Fruit fly (Drosophila melanogaster): ENCODE measurements around the gene CG14115.

CG14115 gene

dm6 chr3L:13022854-13023560 lies 38.2 kb downstream of the CG14115 start, which contains the start of gene RpS12 (continued):
- TF ChIP-seq chn (GFP tag; optimal IDR thresholded peaks at IDR 0.05) (peak; percentile 70), bsh (GFP tag; optimal IDR thresholded peaks at IDR 0.05) (peak; percentile 43 to 54), CG3065 (GFP tag; optimal IDR thresholded peaks at IDR 0.05) (no peak), mld (GFP tag; IDR thresholded peaks at IDR 0.05; ENCODE audit: partially characterized antibody) (peak; percentile 70; the same call in 2 of the 3 replicates), CG17612 (GFP tag; IDR thresholded peaks at IDR 0.05) (no peak), CG17328 (GFP tag; IDR thresholded peaks at IDR 0.05) (peak; percentile 83), stc (GFP tag; IDR thresholded peaks at IDR 0.05) (peak; percentile 42; the same call in 1 of the 2 replicates), CG7786 (GFP tag; optimal IDR thresholded peaks at IDR 0.05) (peak; percentile 72), Oaz (GFP tag; IDR thresholded peaks at IDR 0.05) (peak; percentile 72), dysf (GFP tag; IDR thresholded peaks at IDR 0.05) (peak; percentile 69), CG18619 (GFP tag; optimal IDR thresholded peaks at IDR 0.05) (peak; percentile 87), CG11696 (GFP tag; IDR thresholded peaks at IDR 0.05) (no peak), Med (GFP tag) (peak; percentile 98), CG2875 (GFP tag; optimal IDR thresholded peaks at IDR 0.05) (peak; percentile 66), CG6272 (GFP tag; IDR thresholded peaks at IDR 0.05) (peak; percentile 71), CG11560 (tag; IDR thresholded peaks at IDR 0.05) (no peak), crol (GFP tag; IDR thresholded peaks at IDR 0.05) (no peak), Ets65A (GFP tag) (peak; percentile 99), CG10979 (tag; optimal IDR thresholded peaks at IDR 0.05) (peak; percentile 50), lov (optimal IDR thresholded peaks at IDR 0.05) (no peak), lov (GFP tag; IDR thresholded peaks at IDR 0.05) (peak; percentile 88), scrt (GFP tag; optimal IDR thresholded peaks at IDR 0.05) (peak; percentile 72), schlank (tag; optimal IDR thresholded peaks at IDR 0.05) (peak; percentile 84), CG18476 (GFP tag; optimal IDR thresholded peaks at IDR 0.05) (no peak), PHDP (tag; optimal IDR thresholded peaks at IDR 0.05) (peak; percentile 65), CoRest (tag; optimal IDR thresholded peaks at IDR 0.05) (peak; percentile 71), Ssrp (tag; optimal IDR thresholded peaks at IDR 0.05) (peak; percentile 31), CG32772 (GFP tag; IDR thresholded peaks at IDR 0.05) (peak; percentile 62), CG17186 (GFP tag; optimal IDR thresholded peaks at IDR 0.05) (peak; percentile 82), HLH4C (GFP tag; IDR thresholded peaks at IDR 0.05; ENCODE audit: partially characterized antibody) (peak; percentile 75), CG8281 (tag; optimal IDR thresholded peaks at IDR 0.05) (peak; percentile 44), odd (GFP tag; optimal IDR thresholded peaks at IDR 0.05) (peak; percentile 79), cad (GFP tag; optimal IDR thresholded peaks at IDR 0.05) (no peak), nau (GFP tag; optimal IDR thresholded peaks at IDR 0.05) (peak; percentile 81), CG11504 (tag; optimal IDR thresholded peaks at IDR 0.05) (peak; percentile 59), Nf-YB (GFP tag; optimal IDR thresholded peaks at IDR 0.05) (peak; percentile 54), tio (GFP tag; optimal IDR thresholded peaks at IDR 0.05) (peak; percentile 45), Dp (GFP tag; optimal IDR thresholded peaks at IDR 0.05) (peak; percentile 6), Poxn (GFP tag; IDR thresholded peaks at IDR 0.05) (no peak), CG16863 (GFP tag; optimal IDR thresholded peaks at IDR 0.05) (peak; percentile 35), gro (GFP tag; optimal IDR thresholded peaks at IDR 0.05) (peak; percentile 82), Fer3 (tag; optimal IDR thresholded peaks at IDR 0.05) (peak; percentile 84), CG17829 (tag; optimal IDR thresholded peaks at IDR 0.05) (peak; percentile 35), Sox100B (GFP tag; optimal IDR thresholded peaks at IDR 0.05) (peak; percentile 65), Pdp1 (GFP tag; optimal IDR thresholded peaks at IDR 0.05) (peak; percentile 65 to 70), Max (GFP tag; optimal IDR thresholded peaks at IDR 0.05) (peak; percentile 91), Sox102F (GFP tag; optimal IDR thresholded peaks at IDR 0.05) (peak; percentile 34), CG9609 (GFP tag; optimal IDR thresholded peaks at IDR 0.05) (peak; percentile 75), fd64A (GFP tag; optimal IDR thresholded peaks at IDR 0.05) (peak; percentile 63)
